Worm (Caenorhabditis elegans) whole organism, young adult: ENCODE data around the gene T01D1.7.

Experiments used
- B0035.1 ChIP-seq: sonication (generic microtip); optimal IDR thresholded peaks from 2 replicates; lab custom pipeline; 2016; ENCODE audit warnings: missing genetic modification characterization, mild to moderate bottlenecking, missing compliant biosample characterization, missing genotype, missing genetic modification reagents
- ama-1 ChIP-seq, 3 experiments: fragments of 150-350 bp in 1 of 3; sonication (generic microtip) in 2 of 3; optimal IDR thresholded peaks; 2 replicates each; lab custom pipeline; 2014 to 2018; ENCODE audit warnings: missing biosample characterization in 2 of 3, missing genetic modification characterization in 2 of 3, missing genetic modification reagents in 2 of 3
- ccch-3 ChIP-seq: fragments of 200-800 bp; sonication (Bioruptor generic); optimal IDR thresholded peaks from 2 replicates; lab custom pipeline; 2018; ENCODE audit warnings: mild to moderate bottlenecking, missing genetic modification characterization, missing compliant biosample characterization
- ceh-91 ChIP-seq: fragments of 200-800 bp; sonication (Bioruptor generic); IDR thresholded peaks from 2 replicates; pipeline ENCODE4 v1.3.6; 2022; ENCODE audit warnings: missing genetic modification reagents, missing genetic modification characterization, missing compliant biosample characterization
- egl-18 ChIP-seq: fragments of 200-800 bp; sonication (Bioruptor generic); IDR thresholded peaks from 2 replicates; pipeline ENCODE4 v1.3.6; 2022; ENCODE audit warnings: missing genetic modification reagents, missing genetic modification characterization, missing compliant biosample characterization
- him-1 ChIP-seq: sonication (generic microtip); optimal IDR thresholded peaks from 2 replicates; lab custom pipeline; 2016; ENCODE audit warnings: missing genotype, missing genetic modification reagents, missing genetic modification characterization, missing compliant biosample characterization
- lin-40 ChIP-seq: sonication (generic microtip); optimal IDR thresholded peaks from 2 replicates; lab custom pipeline; 2016; ENCODE audit warnings: missing genetic modification characterization, mild to moderate bottlenecking, missing compliant biosample characterization, missing genotype, missing genetic modification reagents
- pha-4 ChIP-seq: fragments of 150-350 bp; sonication (generic microtip); optimal IDR thresholded peaks from 2 replicates; lab custom pipeline; 2014; ENCODE audit warnings: missing biosample characterization, missing genetic modification reagents, missing genetic modification characterization
- rec-8 ChIP-seq, 2 experiments: sonication (generic microtip); optimal IDR thresholded peaks; 2 replicates each; lab custom pipeline; 2016; ENCODE audit warnings: mild to moderate bottlenecking in 2 of 2, missing genetic modification characterization in 2 of 2, missing genetic modification reagents in 2 of 2, missing genotype in 2 of 2, missing biosample characterization in 1 of 2, missing compliant biosample characterization in 1 of 2, moderate library complexity in 1 of 2
- xnd-1 ChIP-seq: sonication (generic microtip); optimal IDR thresholded peaks from 2 replicates; lab custom pipeline; 2016; ENCODE audit warnings: missing genotype, missing genetic modification reagents, missing genetic modification characterization, missing compliant biosample characterization

DNA sequence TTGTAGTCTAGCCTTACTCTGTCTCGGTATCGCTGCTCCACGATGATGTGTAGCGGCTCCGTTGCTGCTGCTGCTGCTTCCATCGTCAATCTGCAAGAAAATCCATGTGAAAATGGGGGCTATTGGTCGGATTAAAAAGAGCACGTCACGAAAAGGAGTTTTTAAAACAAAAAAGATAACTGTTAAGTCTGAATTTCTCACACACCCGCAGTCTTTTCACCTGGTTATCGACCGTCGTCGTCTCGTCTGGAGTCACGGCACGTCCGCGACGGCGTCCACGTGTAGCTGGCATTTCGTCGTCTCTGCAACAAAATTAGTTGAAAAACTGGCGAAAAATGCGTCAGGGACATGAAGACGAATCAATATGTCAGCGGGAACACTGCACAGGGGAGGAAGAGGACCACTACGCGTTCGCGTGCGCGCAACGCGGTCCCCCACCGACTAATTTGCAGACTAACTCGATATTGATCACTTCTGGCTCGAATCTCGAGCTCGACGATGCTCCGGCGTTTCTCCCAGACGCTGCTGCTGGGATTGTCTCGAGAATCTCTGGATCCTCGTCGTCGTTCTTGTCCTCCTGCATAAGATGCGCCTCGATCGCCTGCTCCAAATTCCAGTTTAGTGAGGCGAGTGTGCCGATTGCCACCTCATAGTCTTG is 46.4 kb upstream of the T01D1.7 start:
- TF ChIP-seq ccch-3 (GFP tag; lab: Kevin White, UChicago) = no peak
- TF ChIP-seq xnd-1 (tag; lab: Kevin White, UChicago) = no peak
- no peak for TF ChIP-seq B0035.1 (tag; lab: Kevin White, UChicago)
- TF ChIP-seq egl-18 (GFP tag; lab: Robert Waterston, UW) = no peak
- TF ChIP-seq him-1 (tag; lab: Kevin White, UChicago) = no peak
- no peak for TF ChIP-seq ceh-91 (GFP tag; lab: Robert Waterston, UW)
- no peak for TF ChIP-seq lin-40 (tag; lab: Kevin White, UChicago)
- TF ChIP-seq rec-8 (tag; optimal IDR thresholded peaks at IDR 0.05; lab: Kevin White, UChicago) = no peak
- no peak for TF ChIP-seq ama-1 (optimal IDR thresholded peaks at IDR 0.05; lab: Kevin White, UChicago)
- no peak for TF ChIP-seq ama-1 (GFP tag; optimal IDR thresholded peaks at IDR 0.05; lab: Kevin White, UChicago)
- TF ChIP-seq pha-4 (tag; lab: Kevin White, UChicago) = no peak
